Worm (Caenorhabditis elegans): ENCODE data around the gene F42G4.5.

- TF ChIP-seq tbx-2 (tag; optimal IDR thresholded peaks at IDR 0.05) (no peak), ceh-88 (GFP tag; IDR thresholded peaks at IDR 0.05) (no peak), zag-1 (tag; optimal IDR thresholded peaks at IDR 0.05) (no peak), lin-35 (GFP tag; optimal IDR thresholded peaks at IDR 0.05) (no peak), fkh-8 (tag; optimal IDR thresholded peaks at IDR 0.05) (no peak), blmp-1 (tag; optimal IDR thresholded peaks at IDR 0.05) (no peak), pqm-1 (tag; optimal IDR thresholded peaks at IDR 0.05) (no peak)
These were observed 43.2 kb upstream of the F42G4.5 start for ce11 chrII:13030051-13030437.

Measured in whole organism, L1 larva.